Worm (Caenorhabditis elegans) whole organism, young adult: ENCODE results near the gene hrpa-1.

Experiments
- B0019.2 ChIP-seq: fragments of 200-800 bp; sonication (Bioruptor generic); conservative IDR thresholded peaks from 2 replicates; pipeline ENCODE4 v1.3.6; 2022; ENCODE audit warnings: missing genetic modification reagents, missing genetic modification characterization, missing compliant biosample characterization
- B0336.3 ChIP-seq: fragments of 200-800 bp; sonication (Bioruptor generic); IDR thresholded peaks from 2 replicates; pipeline ENCODE4 v1.3.6; 2022; ENCODE audit warnings: missing genetic modification characterization, missing compliant biosample characterization
- C06A6.2 ChIP-seq: fragments of 200-800 bp; sonication (Bioruptor generic); conservative IDR thresholded peaks from 2 replicates; pipeline ENCODE4 v1.3.6; 2022; ENCODE audit warnings: missing genetic modification characterization, missing compliant biosample characterization
- D2030.7 ChIP-seq: fragments of 200-800 bp; sonication (Bioruptor generic); IDR thresholded peaks from 2 replicates; pipeline ENCODE4 v1.3.6; 2022; ENCODE audit warnings: missing genetic modification reagents, missing genetic modification characterization, missing compliant biosample characterization
- F23B12.7 ChIP-seq: sonication (generic microtip); optimal IDR thresholded peaks from 2 replicates; lab custom pipeline; 2017; ENCODE audit warnings: missing genetic modification characterization, mild to moderate bottlenecking, missing compliant biosample characterization, antibody characterized with exemption, moderate library complexity; ENCODE audit not compliant: insufficient read depth
- F33H1.4 ChIP-seq: fragments of 200-800 bp; sonication (Bioruptor generic); IDR thresholded peaks from 2 replicates; pipeline ENCODE4 v1.3.6; 2022; ENCODE audit warnings: missing genetic modification reagents, missing genetic modification characterization, missing compliant biosample characterization
- F39B2.1 ChIP-seq: fragments of 200-800 bp; sonication (Bioruptor generic); IDR thresholded peaks from 2 replicates; pipeline ENCODE4 v1.3.6; 2022; ENCODE audit warnings: missing genetic modification reagents, missing genetic modification characterization, missing compliant biosample characterization
- T07F8.4 ChIP-seq: sonication (generic microtip); optimal IDR thresholded peaks from 2 replicates; lab custom pipeline; 2016; ENCODE audit warnings: mild to moderate bottlenecking, missing genetic modification characterization, moderate library complexity, missing compliant biosample characterization
- Y53F4B.3 ChIP-seq: fragments of 200-800 bp; sonication (Bioruptor generic); IDR thresholded peaks from 2 replicates; pipeline ENCODE4 v1.3.6; 2022; ENCODE audit warnings: missing genetic modification reagents, missing genetic modification characterization, missing compliant biosample characterization
- Y53G8AR.9 ChIP-seq: fragments of 200-800 bp; sonication (Bioruptor generic); conservative IDR thresholded peaks from 2 replicates; pipeline ENCODE4 v1.3.6; 2022; ENCODE audit warnings: missing genetic modification reagents, missing genetic modification characterization, missing compliant biosample characterization
- Y95B8A.8 ChIP-seq: fragments of 200-800 bp; sonication (Bioruptor generic); IDR thresholded peaks from 2 replicates; pipeline ENCODE4 v1.3.6; 2022; ENCODE audit warnings: missing genetic modification reagents, missing genetic modification characterization, missing compliant biosample characterization
- ZK185.1 ChIP-seq: sonication (generic microtip); optimal IDR thresholded peaks from 2 replicates; lab custom pipeline; 2016; ENCODE audit warnings: mild to moderate bottlenecking, missing genetic modification characterization, missing compliant biosample characterization; ENCODE audit not compliant: poor library complexity, severe bottlenecking
- ama-1 ChIP-seq, 3 experiments: fragments of 150-350 bp in 1 of 3; sonication (generic microtip) in 2 of 3; optimal IDR thresholded peaks; 2 replicates each; lab custom pipeline; 2014 to 2018; ENCODE audit warnings: missing biosample characterization in 2 of 3, missing genetic modification characterization in 2 of 3, missing genetic modification reagents in 2 of 3
- aptf-3 ChIP-seq: fragments of 200-800 bp; sonication (Bioruptor generic); IDR thresholded peaks from 2 replicates; pipeline ENCODE4 v1.3.6; 2022; ENCODE audit warnings: missing genetic modification characterization, missing compliant biosample characterization
- bed-1 ChIP-seq: fragments of 200-800 bp; sonication (Bioruptor generic); IDR thresholded peaks from 2 replicates; pipeline ENCODE4 v1.3.6; 2022; ENCODE audit warnings: missing genetic modification reagents, missing genetic modification characterization, missing compliant biosample characterization
- bed-2 ChIP-seq: fragments of 200-800 bp; sonication (Bioruptor generic); IDR thresholded peaks from 2 replicates; pipeline ENCODE4 v1.3.6; 2022; ENCODE audit warnings: missing genetic modification reagents, missing genetic modification characterization, missing compliant biosample characterization
- cebp-2 ChIP-seq: fragments of 200-800 bp; sonication (Bioruptor generic); IDR thresholded peaks from 2 replicates; pipeline ENCODE4 v1.3.6; 2022; ENCODE audit warnings: missing genetic modification characterization, missing compliant biosample characterization
- ceh-100 ChIP-seq: fragments of 200-800 bp; sonication (Bioruptor generic); IDR thresholded peaks from 2 replicates; pipeline ENCODE4 v1.3.6; 2022; ENCODE audit warnings: missing genetic modification reagents, missing genetic modification characterization, missing compliant biosample characterization
- ceh-58 ChIP-seq: fragments of 200-800 bp; sonication (Bioruptor generic); IDR thresholded peaks from 2 replicates; pipeline ENCODE4 v1.3.6; 2022; ENCODE audit warnings: missing genetic modification characterization, missing compliant biosample characterization
- ceh-79 ChIP-seq: sonication (generic microtip); optimal IDR thresholded peaks from 2 replicates; lab custom pipeline; 2017; ENCODE audit warnings: mild to moderate bottlenecking, missing genetic modification characterization, missing compliant biosample characterization
- chd-7 ChIP-seq: sonication (generic microtip); optimal IDR thresholded peaks from 2 replicates; lab custom pipeline; 2016; ENCODE audit warnings: mild to moderate bottlenecking, missing genetic modification characterization, moderate library complexity, missing compliant biosample characterization
- dpff-1 ChIP-seq: sonication (generic microtip); optimal IDR thresholded peaks from 2 replicates; lab custom pipeline; 2017; ENCODE audit warnings: mild to moderate bottlenecking, missing genetic modification characterization, missing compliant biosample characterization
- egl-44 ChIP-seq: fragments of 200-800 bp; sonication (Bioruptor generic); IDR thresholded peaks from 2 replicates; pipeline ENCODE4 v1.3.6; 2022; ENCODE audit warnings: missing genetic modification reagents, missing genetic modification characterization, missing compliant biosample characterization
- ekl-4 ChIP-seq: fragments of 200-800 bp; sonication (Bioruptor generic); IDR thresholded peaks from 2 replicates; pipeline ENCODE4 v1.3.6; 2022; ENCODE audit warnings: missing genetic modification reagents, missing genetic modification characterization, missing compliant biosample characterization
- ets-4 ChIP-seq: fragments of 200-800 bp; sonication (Bioruptor generic); optimal IDR thresholded peaks from 2 replicates; lab custom pipeline; 2018; ENCODE audit warnings: mild to moderate bottlenecking, missing genetic modification characterization, missing compliant biosample characterization
- hmg-1.2 ChIP-seq: fragments of 200-800 bp; sonication (Bioruptor generic); IDR thresholded peaks from 2 replicates; pipeline ENCODE4 v1.3.6; 2022; ENCODE audit warnings: missing genetic modification reagents, missing genetic modification characterization, missing compliant biosample characterization
- hsf-1 ChIP-seq: fragments of 200-800 bp; sonication (Bioruptor generic); IDR thresholded peaks from 2 replicates; pipeline ENCODE4 v1.3.6; 2022; ENCODE audit warnings: missing genetic modification reagents, missing genetic modification characterization, missing compliant biosample characterization
- lin-26 ChIP-seq: fragments of 200-800 bp; sonication (Bioruptor generic); IDR thresholded peaks from 2 replicates; pipeline ENCODE4 v1.3.6; 2022; ENCODE audit warnings: missing genetic modification reagents, missing genetic modification characterization, missing compliant biosample characterization
- lin-54 ChIP-seq: fragments of 200-800 bp; sonication (Bioruptor generic); optimal IDR thresholded peaks from 2 replicates; lab custom pipeline; 2018; ENCODE audit warnings: mild to moderate bottlenecking, missing genetic modification characterization, missing compliant biosample characterization
- lsl-1 ChIP-seq: fragments of 200-800 bp; sonication (Bioruptor generic); optimal IDR thresholded peaks from 2 replicates; lab custom pipeline; 2018; ENCODE audit warnings: mild to moderate bottlenecking, missing genetic modification characterization, moderate library complexity, missing compliant biosample characterization
- madf-3 ChIP-seq: fragments of 200-800 bp; sonication (Bioruptor generic); IDR thresholded peaks from 2 replicates; pipeline ENCODE4 v1.3.6; 2022; ENCODE audit warnings: missing genetic modification reagents, missing genetic modification characterization, missing compliant biosample characterization
- madf-6 ChIP-seq: fragments of 200-800 bp; sonication (Bioruptor generic); IDR thresholded peaks from 2 replicates; pipeline ENCODE4 v1.3.6; 2022; ENCODE audit warnings: missing genetic modification reagents, missing genetic modification characterization, missing compliant biosample characterization
- nfya-1 ChIP-seq: sonication (generic microtip); optimal IDR thresholded peaks from 2 replicates; lab custom pipeline; 2017; ENCODE audit warnings: antibody characterized with exemption, missing compliant biosample characterization, missing genetic modification characterization, borderline replicate concordance; ENCODE audit not compliant: insufficient read depth
- nhr-120 ChIP-seq: fragments of 200-800 bp; sonication (Bioruptor generic); IDR thresholded peaks from 2 replicates; pipeline ENCODE4 v1.3.6; 2022; ENCODE audit warnings: missing genetic modification characterization, missing compliant biosample characterization
- pbrm-1 ChIP-seq: fragments of 200-800 bp; sonication (Bioruptor generic); IDR thresholded peaks from 2 replicates; pipeline ENCODE4 v1.3.6; 2022; ENCODE audit warnings: missing genetic modification reagents, missing genetic modification characterization, missing compliant biosample characterization
- rcor-1 ChIP-seq: fragments of 200-800 bp; sonication (Bioruptor generic); IDR thresholded peaks from 2 replicates; pipeline ENCODE4 v1.3.6; 2022; ENCODE audit warnings: missing genetic modification reagents, missing genetic modification characterization, missing compliant biosample characterization
- sdz-38 ChIP-seq: sonication (generic microtip); optimal IDR thresholded peaks from 2 replicates; lab custom pipeline; 2016; ENCODE audit warnings: missing genotype, missing genetic modification characterization, missing compliant biosample characterization
- sea-2 ChIP-seq: fragments of 200-800 bp; sonication (Bioruptor generic); IDR thresholded peaks from 2 replicates; pipeline ENCODE4 v1.3.6; 2022; ENCODE audit warnings: missing genetic modification characterization, missing compliant biosample characterization
- snpc-1.3 ChIP-seq: sonication (generic microtip); optimal IDR thresholded peaks from 2 replicates; lab custom pipeline; 2017; ENCODE audit warnings: missing genetic modification characterization, mild to moderate bottlenecking, missing compliant biosample characterization, antibody characterized with exemption, moderate library complexity, missing genotype, missing genetic modification reagents; ENCODE audit not compliant: insufficient read depth
- snpc-4 ChIP-seq, 5 experiments: fragments of 150-350 bp in 1 of 5; sonication (generic microtip) in 4 of 5; optimal IDR thresholded peaks; 2 replicates each; lab custom pipeline; 2014 to 2018; ENCODE audit warnings: missing genetic modification characterization in 5 of 5, missing biosample characterization in 3 of 5, antibody characterized with exemption in 2 of 5, mild to moderate bottlenecking in 2 of 5, missing compliant biosample characterization in 2 of 5, missing genotype in 2 of 5, moderate library complexity in 2 of 5, missing genetic modification reagents in 1 of 5
- sptf-2 ChIP-seq: fragments of 200-800 bp; sonication (Bioruptor generic); optimal IDR thresholded peaks from 2 replicates; lab custom pipeline; 2018; ENCODE audit warnings: mild to moderate bottlenecking, missing genetic modification characterization, missing compliant biosample characterization
- tbp1 ChIP-seq: fragments of 200-800 bp; sonication (Bioruptor generic); optimal IDR thresholded peaks from 2 replicates; lab custom pipeline; 2018; ENCODE audit warnings: mild to moderate bottlenecking, missing genetic modification characterization, missing compliant biosample characterization
- unc-62 ChIP-seq: fragments of 150-350 bp; optimal IDR thresholded peaks from 2 replicates; lab custom pipeline; 2014; ENCODE audit warnings: missing biosample characterization, missing genetic modification reagents, missing genetic modification characterization
- zim-3 ChIP-seq: sonication (generic microtip); optimal IDR thresholded peaks from 2 replicates; lab custom pipeline; 2017; ENCODE audit warnings: mild to moderate bottlenecking, missing genetic modification characterization, moderate library complexity, missing compliant biosample characterization
- ztf-18 ChIP-seq: sonication (generic microtip); optimal IDR thresholded peaks from 2 replicates; lab custom pipeline; 2016; ENCODE audit warnings: missing genotype, mild to moderate bottlenecking, missing genetic modification characterization, missing compliant biosample characterization
- ztf-25 ChIP-seq: fragments of 200-800 bp; sonication (Bioruptor generic); IDR thresholded peaks from 2 replicates; pipeline ENCODE4 v1.3.6; 2022; ENCODE audit warnings: missing genetic modification reagents, missing genetic modification characterization, missing compliant biosample characterization
- ztf-6 ChIP-seq: fragments of 200-800 bp; sonication (Bioruptor generic); IDR thresholded peaks from 2 replicates; pipeline ENCODE4 v1.3.6; 2022; ENCODE audit warnings: missing genetic modification reagents, missing genetic modification characterization, missing compliant biosample characterization

hrpa-1 gene

ce11 chrIV:3338176-3338575, 491 bp downstream of the hrpa-1 start:
- peak; percentile 65 for TF ChIP-seq madf-6 (GFP tag; lab: Robert Waterston, UW)
- TF ChIP-seq B0019.2 (GFP tag; lab: Robert Waterston, UW), result 0 out of 2 replicates have a peak, but pooled peaks have one; percentile 12
- TF ChIP-seq madf-3 (GFP tag; lab: Robert Waterston, UW), result peak; percentile 81
- TF ChIP-seq sptf-2 (GFP tag; lab: Kevin White, UChicago), result no peak
- TF ChIP-seq snpc-1.3 (tag; lab: Kevin White, UChicago), result no peak
- no peak for TF ChIP-seq bed-2 (GFP tag; lab: Robert Waterston, UW)
- TF ChIP-seq B0336.3 (GFP tag; lab: Robert Waterston, UW), result peak; percentile 77; the same call in 1 of the 2 replicates
- TF ChIP-seq hsf-1 (GFP tag; lab: Robert Waterston, UW), result peak; percentile 61
- TF ChIP-seq nhr-120 (GFP tag; lab: Robert Waterston, UW), result no peak
- no peak for TF ChIP-seq chd-7
- no peak for TF ChIP-seq C06A6.2 (GFP tag; lab: Robert Waterston, UW)
- peak; percentile 15; the same call in 1 of the 2 replicates for TF ChIP-seq ceh-100 (GFP tag; lab: Robert Waterston, UW)
- TF ChIP-seq sdz-38 (tag; lab: Kevin White, UChicago), result no peak
- no peak for TF ChIP-seq ets-4 (GFP tag; lab: Kevin White, UChicago)
- no peak for TF ChIP-seq T07F8.4 (tag; lab: Kevin White, UChicago)
- no peak for TF ChIP-seq unc-62 (GFP tag; lab: Kevin White, UChicago)
- no peak for TF ChIP-seq sea-2 (GFP tag; lab: Robert Waterston, UW)
- no peak for TF ChIP-seq snpc-4 (GFP tag; optimal IDR thresholded peaks at IDR 0.05; lab: Kevin White, UChicago)
- TF ChIP-seq snpc-4 (tag; optimal IDR thresholded peaks at IDR 0.05; lab: Kevin White, UChicago), result no peak
- no peak for TF ChIP-seq ceh-79
- TF ChIP-seq ceh-58 (GFP tag; lab: Robert Waterston, UW), result 0 out of 2 replicates have a peak, but pooled peaks have one; percentile 69
- no peak for TF ChIP-seq nfya-1 (tag; lab: Kevin White, UChicago)
- TF ChIP-seq rcor-1, result peak; percentile 65; the same call in 1 of the 2 replicates
- peak; percentile 14 for TF ChIP-seq tbp1 (GFP tag; lab: Kevin White, UChicago)
- peak; percentile 47 for TF ChIP-seq ama-1 (optimal IDR thresholded peaks at IDR 0.05; lab: Kevin White, UChicago)
- TF ChIP-seq ama-1 (GFP tag; optimal IDR thresholded peaks at IDR 0.05; lab: Kevin White, UChicago), result no peak
- no peak for TF ChIP-seq zim-3 (tag; lab: Kevin White, UChicago)
- TF ChIP-seq lin-26 (GFP tag; lab: Robert Waterston, UW), result peak; percentile 58; the same call in 1 of the 2 replicates
- peak; percentile 25 for TF ChIP-seq lin-54
- TF ChIP-seq lsl-1 (GFP tag; lab: Kevin White, UChicago), result peak; percentile 23
- no peak for TF ChIP-seq ztf-25 (GFP tag; lab: Robert Waterston, UW)
- peak; percentile 69; the same call in 1 of the 2 replicates for TF ChIP-seq egl-44
- peak; percentile 72 for TF ChIP-seq ekl-4 (GFP tag; lab: Robert Waterston, UW)
- peak; percentile 35 for TF ChIP-seq ztf-18 (tag; lab: Kevin White, UChicago)
- TF ChIP-seq Y53G8AR.9 (GFP tag; lab: Robert Waterston, UW), result 0 out of 2 replicates have a peak, but pooled peaks have one; percentile 48
- no peak for TF ChIP-seq dpff-1 (tag; lab: Kevin White, UChicago)
- TF ChIP-seq cebp-2, result no peak
- peak; percentile 27; the same call in 1 of the 2 replicates for TF ChIP-seq hmg-1.2
- no peak for TF ChIP-seq Y53F4B.3 (GFP tag; lab: Robert Waterston, UW)
- peak; percentile 34; the same call in 1 of the 2 replicates for TF ChIP-seq D2030.7
- peak; percentile 36; the same call in 1 of the 2 replicates for TF ChIP-seq pbrm-1 (GFP tag; lab: Robert Waterston, UW)
- TF ChIP-seq ztf-6 (GFP tag; lab: Robert Waterston, UW), result no peak
- TF ChIP-seq bed-1, result 0 out of 2 replicates have a peak, but pooled peaks have one; percentile 65
- no peak for TF ChIP-seq F23B12.7 (tag; lab: Kevin White, UChicago)
- 0 out of 2 replicates have a peak, but pooled peaks have one; percentile 67 for TF ChIP-seq aptf-3
- peak; percentile 68; the same call in 1 of the 2 replicates for TF ChIP-seq F39B2.1 (GFP tag; lab: Robert Waterston, UW)
- TF ChIP-seq Y95B8A.8 (GFP tag; lab: Robert Waterston, UW), result 0 out of 2 replicates have a peak, but pooled peaks have one; percentile 29
- peak; percentile 41; the same call in 1 of the 2 replicates for TF ChIP-seq F33H1.4 (GFP tag; lab: Robert Waterston, UW)
- no peak for TF ChIP-seq ZK185.1 (tag; lab: Kevin White, UChicago)
